Worm (Caenorhabditis elegans) whole organism, L2 larva: ENCODE measurements around the gene F46F5.5.
A peak's percentile ranks its signal among the peaks of the same experiment; 100 is the strongest.

ENCODE experiments used
- C34F6.9 ChIP-seq: fragments of 150-350 bp; optimal IDR thresholded peaks from 2 replicates; lab custom pipeline; 2014; ENCODE audit warnings: missing biosample characterization, missing genetic modification characterization
- F13H6.1 ChIP-seq: sonication (generic microtip); optimal IDR thresholded peaks from 2 replicates; lab custom pipeline; 2016; ENCODE audit warnings: missing genetic modification characterization, missing compliant biosample characterization
- R02D3.7 ChIP-seq: fragments of 150-350 bp; optimal IDR thresholded peaks from 2 replicates; lab custom pipeline; 2014; ENCODE audit warnings: missing biosample characterization, missing genetic modification characterization
- Y55F3AM.14 ChIP-seq: fragments of 200-800 bp; sonication (Bioruptor generic); optimal IDR thresholded peaks from 2 replicates; lab custom pipeline; 2018; ENCODE audit warnings: mild to moderate bottlenecking, missing genetic modification characterization, missing compliant biosample characterization
- alr-1 ChIP-seq: fragments of 150-350 bp; optimal IDR thresholded peaks from 2 replicates; lab custom pipeline; 2014; ENCODE audit warnings: missing biosample characterization, missing genetic modification characterization
- blmp-1 ChIP-seq: sonication (generic microtip); optimal IDR thresholded peaks from 2 replicates; lab custom pipeline; 2017; ENCODE audit warnings: missing genetic modification characterization, mild to moderate bottlenecking, missing compliant biosample characterization, antibody characterized with exemption, moderate library complexity; ENCODE audit not compliant: insufficient read depth
- ceh-16 ChIP-seq: fragments of 150-350 bp; optimal IDR thresholded peaks from 2 replicates; lab custom pipeline; 2014; ENCODE audit warnings: missing biosample characterization, missing genetic modification characterization
- crh-2 ChIP-seq: sonication (generic microtip); optimal IDR thresholded peaks from 2 replicates; lab custom pipeline; 2017; ENCODE audit warnings: missing biosample characterization, missing genetic modification characterization
- fos-1 ChIP-seq: fragments of 150-350 bp; optimal IDR thresholded peaks from 2 replicates; lab custom pipeline; 2014; ENCODE audit warnings: missing biosample characterization, missing genetic modification characterization
- lin-11 ChIP-seq: fragments of 150-350 bp; sonication (generic microtip); optimal IDR thresholded peaks from 2 replicates; lab custom pipeline; 2014; ENCODE audit warnings: missing biosample characterization, missing genetic modification characterization, inconsistent platforms, mixed read lengths
- lsy-2 ChIP-seq, 2 experiments: fragments of 150-350 bp in 1 of 2; sonication (generic microtip) in 1 of 2; optimal IDR thresholded peaks; 2 replicates each; lab custom pipeline; 2014 to 2017; ENCODE audit warnings: missing biosample characterization in 2 of 2, missing genetic modification characterization in 2 of 2
- nhr-10 ChIP-seq: sonication (generic microtip); optimal IDR thresholded peaks from 2 replicates; lab custom pipeline; 2017; ENCODE audit warnings: missing biosample characterization, missing genetic modification characterization
- nhr-129 ChIP-seq: fragments of 150-350 bp; optimal IDR thresholded peaks from 2 replicates; lab custom pipeline; 2014; ENCODE audit warnings: missing biosample characterization, missing genetic modification characterization
- nhr-21 ChIP-seq: fragments of 150-350 bp; optimal IDR thresholded peaks from 2 replicates; lab custom pipeline; 2014; ENCODE audit warnings: missing biosample characterization, missing genetic modification characterization
- nhr-23 ChIP-seq: fragments of 150-350 bp; optimal IDR thresholded peaks from 2 replicates; lab custom pipeline; 2014; ENCODE audit warnings: missing biosample characterization, missing genetic modification reagents, missing genetic modification characterization
- nhr-6 ChIP-seq: fragments of 150-350 bp; optimal IDR thresholded peaks from 2 replicates; lab custom pipeline; 2014; ENCODE audit warnings: missing biosample characterization, missing genetic modification characterization
- sem-4 ChIP-seq: fragments of 150-350 bp; optimal IDR thresholded peaks from 2 replicates; lab custom pipeline; 2014; ENCODE audit warnings: missing biosample characterization, missing genetic modification reagents, missing genetic modification characterization
- sma-9 ChIP-seq, 2 experiments: fragments of 150-350 bp in 1 of 2; sonication (generic microtip) in 1 of 2; optimal IDR thresholded peaks; 2 replicates each; lab custom pipeline; 2014 to 2016; ENCODE audit warnings: missing genetic modification characterization in 2 of 2, mild to moderate bottlenecking in 1 of 2, missing biosample characterization in 1 of 2, missing compliant biosample characterization in 1 of 2, missing genetic modification reagents in 1 of 2, moderate library complexity in 1 of 2
- ztf-11 ChIP-seq: sonication (generic microtip); optimal IDR thresholded peaks from 2 replicates; lab custom pipeline; 2017; ENCODE audit warnings: missing biosample characterization, missing genetic modification characterization

Gene F46F5.5

ce11 chrII:765219-765618 lies 47.6 kb downstream of the F46F5.5 start, which contains the start of gene C08G5.7:
C08G5.7 (minus strand) TSS chrII:765319.
- no peak for TF ChIP-seq R02D3.7

DNA sequence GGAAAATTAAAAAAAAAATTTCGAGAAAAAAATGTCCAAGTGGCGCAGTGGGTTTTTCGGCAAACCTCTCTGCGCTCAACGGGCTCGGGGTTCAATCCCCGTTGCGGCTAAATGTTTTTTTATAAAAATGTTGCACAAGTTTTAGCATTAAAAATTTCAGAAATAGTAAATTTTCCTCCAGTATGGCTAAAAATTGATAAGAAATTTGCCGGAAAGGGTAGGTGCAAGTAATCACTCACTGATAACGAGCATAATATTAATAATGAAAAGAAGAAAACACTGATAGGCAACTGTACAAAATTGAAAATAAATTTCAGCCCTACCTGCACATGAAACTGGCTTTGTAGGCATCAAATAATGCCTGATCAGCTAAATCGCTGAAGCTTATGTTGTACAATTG lies 48.4 kb downstream of the F46F5.5 start:
- TF ChIP-seq nhr-6 (tag; lab: Kevin White, UChicago) (no peak), ceh-16 (tag; lab: Kevin White, UChicago) (no peak), lin-11 (tag; lab: Kevin White, UChicago) (no peak), nhr-10 (tag; lab: Kevin White, UChicago) (no peak), nhr-21 (tag; lab: Kevin White, UChicago) (no peak), fos-1 (tag; lab: Kevin White, UChicago) (peak; percentile 67), alr-1 (no peak)
- TF ChIP-seq, all 48 proteins: peak for 1

DNA sequence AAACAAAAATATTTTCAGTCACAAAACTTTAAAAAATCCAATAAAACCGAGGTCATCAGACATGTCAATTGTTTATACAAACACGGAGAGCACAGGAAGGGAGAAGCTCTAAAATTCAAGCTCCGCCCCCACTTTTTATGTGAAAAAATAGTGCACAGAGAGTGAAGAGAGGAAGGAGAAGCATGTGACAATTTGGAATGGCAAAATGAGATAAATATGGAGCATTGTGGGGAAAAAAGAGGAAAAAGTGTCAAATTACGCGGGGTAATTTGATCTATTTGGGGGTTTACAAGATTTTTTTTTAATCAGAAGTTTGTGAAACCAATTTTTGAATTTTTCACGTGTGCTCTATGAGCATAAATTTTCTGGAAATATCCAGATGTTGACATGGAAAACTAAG lies 49.9 kb downstream of the F46F5.5 start:
- TF ChIP-seq crh-2 (tag; lab: Kevin White, UChicago) (peak; percentile 11), blmp-1 (tag; lab: Kevin White, UChicago) (no peak), Y55F3AM.14 (GFP tag; lab: Kevin White, UChicago) (no peak), ztf-11 (tag; lab: Kevin White, UChicago) (no peak), nhr-129 (tag; lab: Kevin White, UChicago) (peak; percentile 13), lin-11 (tag; lab: Kevin White, UChicago) (no peak), nhr-23 (tag; lab: Kevin White, UChicago) (no peak), sma-9 (GFP tag; optimal IDR thresholded peaks at IDR 0.05; lab: Kevin White, UChicago) (peak; percentile 60), sma-9 (tag; optimal IDR thresholded peaks at IDR 0.05; lab: Kevin White, UChicago) (no peak), sem-4 (tag; lab: Kevin White, UChicago) (no peak), F13H6.1 (tag; lab: Kevin White, UChicago) (peak; percentile 63), lsy-2 (tag; optimal IDR thresholded peaks at IDR 0.05; lab: Kevin White, UChicago) (peak; percentile 1 to 42), C34F6.9 (tag; lab: Kevin White, UChicago) (peak; percentile 28)
